Worm (Caenorhabditis elegans) whole organism, young adult: ENCODE data around the gene ZK418.6.

ENCODE experiments used
- C17E4.6 ChIP-seq: fragments of 200-800 bp; sonication (Bioruptor generic); IDR thresholded peaks from 2 replicates; pipeline ENCODE4 v1.3.6; 2022; ENCODE audit warnings: missing genetic modification reagents, missing genetic modification characterization, missing compliant biosample characterization
- F23B12.7 ChIP-seq: sonication (generic microtip); optimal IDR thresholded peaks from 2 replicates; lab custom pipeline; 2017; ENCODE audit warnings: missing genetic modification characterization, mild to moderate bottlenecking, missing compliant biosample characterization, antibody characterized with exemption, moderate library complexity; ENCODE audit not compliant: insufficient read depth
- F37B4.10 ChIP-seq: fragments of 200-800 bp; sonication (Bioruptor generic); IDR thresholded peaks from 2 replicates; pipeline ENCODE4 v1.3.6; 2022; ENCODE audit warnings: missing genetic modification characterization, missing compliant biosample characterization
- F52B5.7 ChIP-seq: sonication (generic microtip); optimal IDR thresholded peaks from 2 replicates; lab custom pipeline; 2016; ENCODE audit warnings: mild to moderate bottlenecking, missing genetic modification characterization, missing compliant biosample characterization
- F55B11.4 ChIP-seq: sonication (generic microtip); optimal IDR thresholded peaks from 2 replicates; lab custom pipeline; 2016; ENCODE audit warnings: missing compliant biosample characterization, missing genetic modification characterization, borderline replicate concordance; ENCODE audit not compliant: insufficient read depth
- K11D2.4 ChIP-seq: fragments of 200-800 bp; sonication (Bioruptor generic); IDR thresholded peaks from 2 replicates; pipeline ENCODE4 v1.3.6; 2022; ENCODE audit warnings: missing genetic modification reagents, missing genetic modification characterization, missing compliant biosample characterization
- Y53G8AR.9 ChIP-seq: fragments of 200-800 bp; sonication (Bioruptor generic); conservative IDR thresholded peaks from 2 replicates; pipeline ENCODE4 v1.3.6; 2022; ENCODE audit warnings: missing genetic modification reagents, missing genetic modification characterization, missing compliant biosample characterization
- Y67H2A.10 ChIP-seq: fragments of 200-800 bp; sonication (Bioruptor generic); conservative IDR thresholded peaks from 2 replicates; pipeline ENCODE4 v1.3.6; 2022; ENCODE audit warnings: missing genetic modification reagents, missing genetic modification characterization, missing compliant biosample characterization
- atf-7 ChIP-seq: sonication (generic microtip); optimal IDR thresholded peaks from 2 replicates; lab custom pipeline; 2017; ENCODE audit warnings: mild to moderate bottlenecking, missing genetic modification characterization, missing compliant biosample characterization
- attf-5 ChIP-seq: fragments of 200-800 bp; sonication (Bioruptor generic); optimal IDR thresholded peaks from 2 replicates; lab custom pipeline; 2018; ENCODE audit warnings: mild to moderate bottlenecking, missing genetic modification characterization, missing compliant biosample characterization
- attf-6 ChIP-seq: fragments of 200-800 bp; sonication (Bioruptor generic); IDR thresholded peaks from 2 replicates; pipeline ENCODE4 v1.3.6; 2022; ENCODE audit warnings: missing genetic modification reagents, missing genetic modification characterization, missing compliant biosample characterization
- ceh-40 ChIP-seq: fragments of 200-800 bp; sonication (Bioruptor generic); IDR thresholded peaks from 2 replicates; pipeline ENCODE4 v1.3.6; 2022; ENCODE audit warnings: missing genetic modification characterization, missing compliant biosample characterization
- ceh-91 ChIP-seq: fragments of 200-800 bp; sonication (Bioruptor generic); IDR thresholded peaks from 2 replicates; pipeline ENCODE4 v1.3.6; 2022; ENCODE audit warnings: missing genetic modification reagents, missing genetic modification characterization, missing compliant biosample characterization
- dpff-1 ChIP-seq: sonication (generic microtip); optimal IDR thresholded peaks from 2 replicates; lab custom pipeline; 2017; ENCODE audit warnings: mild to moderate bottlenecking, missing genetic modification characterization, missing compliant biosample characterization
- egl-18 ChIP-seq: fragments of 200-800 bp; sonication (Bioruptor generic); IDR thresholded peaks from 2 replicates; pipeline ENCODE4 v1.3.6; 2022; ENCODE audit warnings: missing genetic modification reagents, missing genetic modification characterization, missing compliant biosample characterization
- egl-44 ChIP-seq: fragments of 200-800 bp; sonication (Bioruptor generic); IDR thresholded peaks from 2 replicates; pipeline ENCODE4 v1.3.6; 2022; ENCODE audit warnings: missing genetic modification reagents, missing genetic modification characterization, missing compliant biosample characterization
- egrh-3 ChIP-seq: fragments of 200-800 bp; sonication (Bioruptor generic); IDR thresholded peaks from 2 replicates; pipeline ENCODE4 v1.3.6; 2022; ENCODE audit warnings: missing genetic modification reagents, missing genetic modification characterization, missing compliant biosample characterization
- ets-4 ChIP-seq: fragments of 200-800 bp; sonication (Bioruptor generic); optimal IDR thresholded peaks from 2 replicates; lab custom pipeline; 2018; ENCODE audit warnings: mild to moderate bottlenecking, missing genetic modification characterization, missing compliant biosample characterization
- hmg-1.2 ChIP-seq: fragments of 200-800 bp; sonication (Bioruptor generic); IDR thresholded peaks from 2 replicates; pipeline ENCODE4 v1.3.6; 2022; ENCODE audit warnings: missing genetic modification reagents, missing genetic modification characterization, missing compliant biosample characterization
- lag-1 ChIP-seq: fragments of 200-800 bp; sonication (Bioruptor generic); IDR thresholded peaks from 2 replicates; pipeline ENCODE4 v1.3.6; 2022; ENCODE audit warnings: missing genetic modification reagents, missing genetic modification characterization, missing compliant biosample characterization
- lin-35 ChIP-seq, 3 experiments: fragments of 150-350 bp in 2 of 3; sonication (generic microtip) in 1 of 3; optimal IDR thresholded peaks; 2 replicates each; lab custom pipeline; 2014 to 2018; ENCODE audit warnings: missing biosample characterization in 3 of 3, missing genetic modification characterization in 3 of 3, missing genetic modification reagents in 3 of 3
- lin-54 ChIP-seq: fragments of 200-800 bp; sonication (Bioruptor generic); optimal IDR thresholded peaks from 2 replicates; lab custom pipeline; 2018; ENCODE audit warnings: mild to moderate bottlenecking, missing genetic modification characterization, missing compliant biosample characterization
- mcd-1 ChIP-seq: fragments of 200-800 bp; sonication (Bioruptor generic); IDR thresholded peaks from 2 replicates; pipeline ENCODE4 v1.3.6; 2022; ENCODE audit warnings: missing genetic modification reagents, missing genetic modification characterization, missing compliant biosample characterization
- nfya-1 ChIP-seq: sonication (generic microtip); optimal IDR thresholded peaks from 2 replicates; lab custom pipeline; 2017; ENCODE audit warnings: antibody characterized with exemption, missing compliant biosample characterization, missing genetic modification characterization, borderline replicate concordance; ENCODE audit not compliant: insufficient read depth
- nhr-27 ChIP-seq: fragments of 200-800 bp; sonication (Bioruptor generic); optimal IDR thresholded peaks from 2 replicates; lab custom pipeline; 2018; ENCODE audit warnings: mild to moderate bottlenecking, missing genetic modification characterization, moderate library complexity, missing compliant biosample characterization
- pha-4 ChIP-seq: fragments of 150-350 bp; sonication (generic microtip); optimal IDR thresholded peaks from 2 replicates; lab custom pipeline; 2014; ENCODE audit warnings: missing biosample characterization, missing genetic modification reagents, missing genetic modification characterization
- sdz-38 ChIP-seq: sonication (generic microtip); optimal IDR thresholded peaks from 2 replicates; lab custom pipeline; 2016; ENCODE audit warnings: missing genotype, missing genetic modification characterization, missing compliant biosample characterization
- snpc-1.1 ChIP-seq: sonication (generic microtip); optimal IDR thresholded peaks from 2 replicates; lab custom pipeline; 2017; ENCODE audit warnings: missing genetic modification characterization, mild to moderate bottlenecking, missing compliant biosample characterization, antibody characterized with exemption, moderate library complexity, missing genotype, missing genetic modification reagents; ENCODE audit not compliant: insufficient read depth
- sptf-2 ChIP-seq: fragments of 200-800 bp; sonication (Bioruptor generic); optimal IDR thresholded peaks from 2 replicates; lab custom pipeline; 2018; ENCODE audit warnings: mild to moderate bottlenecking, missing genetic modification characterization, missing compliant biosample characterization
- tlf-1 ChIP-seq: fragments of 200-800 bp; sonication (Bioruptor generic); optimal IDR thresholded peaks from 2 replicates; lab custom pipeline; 2018; ENCODE audit warnings: mild to moderate bottlenecking, missing genetic modification characterization, missing compliant biosample characterization
- zfh-2 ChIP-seq: fragments of 200-800 bp; sonication (Bioruptor generic); conservative IDR thresholded peaks from 2 replicates; pipeline ENCODE4 v1.3.6; 2022; ENCODE audit warnings: missing genetic modification reagents, missing genetic modification characterization, missing compliant biosample characterization
- ztf-25 ChIP-seq: fragments of 200-800 bp; sonication (Bioruptor generic); IDR thresholded peaks from 2 replicates; pipeline ENCODE4 v1.3.6; 2022; ENCODE audit warnings: missing genetic modification reagents, missing genetic modification characterization, missing compliant biosample characterization
- ztf-28 ChIP-seq: fragments of 200-800 bp; sonication (Bioruptor generic); IDR thresholded peaks from 2 replicates; pipeline ENCODE4 v1.3.6; 2022; ENCODE audit warnings: missing genetic modification reagents, missing genetic modification characterization, missing compliant biosample characterization
- ztf-3 ChIP-seq: fragments of 200-800 bp; sonication (Bioruptor generic); optimal IDR thresholded peaks from 2 replicates; lab custom pipeline; 2018; ENCODE audit warnings: mild to moderate bottlenecking, missing genetic modification characterization, missing compliant biosample characterization

Gene ZK418.6

DNA sequence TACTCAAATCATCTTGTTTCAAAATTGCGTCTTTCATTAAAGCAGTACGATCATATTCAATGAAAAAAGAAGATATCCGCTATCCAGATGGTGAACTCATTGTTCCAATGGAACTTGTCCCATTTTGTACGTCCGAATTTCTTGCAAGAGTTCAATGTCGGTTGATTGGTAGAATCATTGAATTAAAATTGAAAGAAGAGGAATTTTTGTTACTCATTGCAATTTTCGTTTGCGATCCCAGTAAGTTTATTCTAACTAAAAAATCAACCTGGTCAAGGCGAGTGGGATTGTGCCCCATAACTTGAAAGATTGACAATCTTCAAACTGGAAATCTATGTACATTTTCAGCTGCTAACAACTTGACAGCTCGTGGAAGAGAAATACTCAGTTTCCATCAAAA, 17.8 kb upstream of the ZK418.6 start:
- TF ChIP-seq ztf-3 (GFP tag; lab: Kevin White, UChicago) (no peak), mcd-1 (no peak), ztf-25 (no peak), tlf-1 (GFP tag; lab: Kevin White, UChicago) (no peak), Y67H2A.10 (GFP tag; lab: Robert Waterston, UW) (no peak), F23B12.7 (tag; lab: Kevin White, UChicago) (no peak), snpc-1.1 (tag; lab: Kevin White, UChicago) (no peak), lin-54 (GFP tag; lab: Kevin White, UChicago) (no peak), dpff-1 (tag; lab: Kevin White, UChicago) (no peak), egl-44 (no peak), K11D2.4 (GFP tag; lab: Robert Waterston, UW) (no peak)

DNA sequence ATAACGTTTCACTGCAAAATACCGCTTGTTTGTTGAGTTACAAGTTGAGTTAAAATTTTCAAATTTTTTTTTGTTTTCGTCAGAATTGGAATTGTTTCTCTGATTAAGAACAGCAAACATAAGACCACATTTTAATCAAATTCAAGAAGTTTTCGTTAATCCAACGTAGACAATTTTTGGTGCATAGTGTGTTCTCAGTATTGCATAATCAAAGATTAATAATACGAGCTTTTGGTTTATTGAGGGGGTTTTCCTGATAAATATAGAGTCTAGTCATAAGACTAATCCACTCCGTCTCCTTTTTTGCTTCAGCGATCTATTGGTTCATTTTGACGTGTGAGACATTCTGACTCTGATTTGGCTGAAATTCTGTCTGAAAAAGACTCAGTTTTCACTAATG, 16.5 kb upstream of the ZK418.6 start, which contains the start of gene nhr-9:
Gene nhr-9, plus strand, starts transcription at position 307 of the 400 bp plus-strand sequence.
- TF ChIP-seq attf-5 (GFP tag; lab: Kevin White, UChicago) (no peak), lag-1 (no peak), zfh-2 (GFP tag; lab: Robert Waterston, UW) (no peak), ceh-40 (GFP tag; lab: Robert Waterston, UW) (no peak), lin-35 (GFP tag; optimal IDR thresholded peaks at IDR 0.05; lab: Kevin White, UChicago) (no peak), ztf-3 (GFP tag; lab: Kevin White, UChicago) (no peak), attf-6 (GFP tag; lab: Robert Waterston, UW) (no peak), egl-18 (GFP tag; lab: Robert Waterston, UW) (no peak), Y53G8AR.9 (GFP tag; lab: Robert Waterston, UW) (no peak), C17E4.6 (no peak), ztf-28 (GFP tag; lab: Robert Waterston, UW) (no peak), hmg-1.2 (GFP tag; lab: Robert Waterston, UW) (no peak), F52B5.7 (no peak)

DNA sequence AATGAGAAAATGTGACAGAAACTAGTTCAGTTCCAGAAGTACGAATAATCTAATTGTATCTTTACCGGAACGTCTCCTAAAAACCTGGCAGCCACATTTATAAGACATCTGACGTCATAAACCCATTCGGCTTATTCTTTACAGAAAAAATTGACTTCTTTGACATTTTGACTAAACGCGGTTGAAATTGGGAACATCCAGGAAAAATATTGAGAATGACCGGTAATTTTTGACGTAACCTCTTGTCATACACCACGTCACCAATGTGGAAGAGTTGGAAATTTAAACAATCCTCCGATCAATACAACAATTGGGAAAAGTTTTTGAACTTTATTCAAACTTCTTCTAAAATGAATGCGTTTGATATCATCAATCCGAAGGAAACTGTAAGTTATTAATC, 12.4 kb upstream of the ZK418.6 start, which contains the start of gene ZK418.2:
Gene ZK418.2, plus strand, starts transcription at position 301 of the 400 bp plus-strand sequence.
- TF ChIP-seq nhr-27: no peak
- TF ChIP-seq nfya-1 (tag; lab: Kevin White, UChicago): no peak
- no peak for TF ChIP-seq ceh-91 (GFP tag; lab: Robert Waterston, UW)
- TF ChIP-seq sdz-38 (tag; lab: Kevin White, UChicago): no peak
- no peak for TF ChIP-seq egrh-3
- TF ChIP-seq sptf-2 (GFP tag; lab: Kevin White, UChicago): no peak
- TF ChIP-seq, all 124 proteins: peak for 0

DNA sequence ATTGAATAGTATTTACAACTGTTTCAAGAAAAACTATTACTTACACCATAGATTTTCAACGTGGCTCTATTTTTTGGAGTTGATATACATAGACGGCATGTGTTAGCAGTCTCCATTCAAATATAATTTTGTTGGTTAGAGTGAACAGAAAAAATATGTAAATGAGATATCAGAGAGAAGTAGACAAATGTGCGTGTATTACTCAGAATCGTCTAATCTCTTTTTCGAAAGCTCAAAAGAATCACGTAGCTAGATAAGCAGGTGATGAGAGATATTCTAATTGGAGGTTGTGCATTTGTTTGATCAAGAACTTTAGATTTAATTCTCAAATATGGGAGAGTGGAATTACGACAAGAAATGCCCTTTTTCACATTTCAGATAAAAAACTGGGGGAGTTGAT, 11.9 kb upstream of the ZK418.6 start, which contains the start of gene ZK418.10:
Gene ZK418.10, minus strand, starts transcription at position 148 of the 400 bp plus-strand sequence.
- TF ChIP-seq pha-4 (tag; lab: Kevin White, UChicago) (no peak), F55B11.4 (tag; lab: Kevin White, UChicago) (no peak), atf-7 (tag; lab: Kevin White, UChicago) (no peak), ceh-40 (GFP tag; lab: Robert Waterston, UW) (no peak), ets-4 (GFP tag; lab: Kevin White, UChicago) (no peak), F37B4.10 (GFP tag; lab: Robert Waterston, UW) (no peak)
- TF ChIP-seq, all 124 proteins: peak for 0
